Fruit fly (Drosophila melanogaster): ENCODE data around the gene Ptpa.

Gene Ptpa

dm6 chr2L:3338566-3339215 is 38.1 kb upstream of the Ptpa start (continued):
- TF ChIP-seq Dref (GFP tag; IDR thresholded peaks at IDR 0.05) (no peak), Kr (GFP tag; optimal IDR thresholded peaks at IDR 0.05) (no peak), sim (GFP tag; IDR thresholded peaks at IDR 0.05) (peak; percentile 68), usp (GFP tag; optimal IDR thresholded peaks at IDR 0.05) (no peak), B-H2 (GFP tag; optimal IDR thresholded peaks at IDR 0.05) (no peak), CG6765 (GFP tag; optimal IDR thresholded peaks at IDR 0.05) (no peak), Neu2 (GFP tag; optimal IDR thresholded peaks at IDR 0.05; ENCODE audit: borderline replicate concordance) (no peak), CG14441 (GFP tag; IDR thresholded peaks at IDR 0.05) (0 out of 2 replicates have a peak, but pooled peaks have one; percentile 51), CG2678 (tag; optimal IDR thresholded peaks at IDR 0.05) (peak; percentile 79), CG1602 (GFP tag; optimal IDR thresholded peaks at IDR 0.05) (peak; percentile 86), Bdp1 (GFP tag; optimal IDR thresholded peaks at IDR 0.05) (peak; percentile 70), maf-S (GFP tag; optimal IDR thresholded peaks at IDR 0.05) (peak; percentile 52), CG18764 (GFP tag; optimal IDR thresholded peaks at IDR 0.05) (peak; percentile 85), Vsx1 (GFP tag; optimal IDR thresholded peaks at IDR 0.05) (peak; percentile 54), tin (GFP tag; optimal IDR thresholded peaks at IDR 0.05) (peak; percentile 85), E2f1 (GFP tag; IDR thresholded peaks at IDR 0.05) (peak; percentile 70), fd3F (GFP tag; optimal IDR thresholded peaks at IDR 0.05) (no peak), CG3065 (GFP tag; optimal IDR thresholded peaks at IDR 0.05) (peak; percentile 61), gcm2 (GFP tag; optimal IDR thresholded peaks at IDR 0.05) (no peak), CG6654 (GFP tag; optimal IDR thresholded peaks at IDR 0.05) (peak; percentile 73), CG18011 (GFP tag; optimal IDR thresholded peaks at IDR 0.05) (no peak), CG33213 (GFP tag; optimal IDR thresholded peaks at IDR 0.05) (peak; percentile 75), CG14860 (GFP tag; IDR thresholded peaks at IDR 0.05; ENCODE audit: partially characterized antibody) (no peak), CG12769 (tag; optimal IDR thresholded peaks at IDR 0.05) (no peak), CG14965 (GFP tag; optimal IDR thresholded peaks at IDR 0.05; ENCODE audit: borderline replicate concordance) (peak; percentile 7), Asciz (GFP tag; optimal IDR thresholded peaks at IDR 0.05) (peak; percentile 77), Camta (GFP tag; optimal IDR thresholded peaks at IDR 0.05) (peak; percentile 87), YL-1 (GFP tag; optimal IDR thresholded peaks at IDR 0.05) (no peak), row (GFP tag; IDR thresholded peaks at IDR 0.05) (peak; percentile 86), ci (GFP tag; IDR thresholded peaks at IDR 0.05) (peak; percentile 94), klu (GFP tag; IDR thresholded peaks at IDR 0.05) (no peak), abd-A (tag; optimal IDR thresholded peaks at IDR 0.05) (no peak), Pdp1 (GFP tag; optimal IDR thresholded peaks at IDR 0.05) (peak; percentile 3 to 78), so (GFP tag; IDR thresholded peaks at IDR 0.05) (peak; percentile 45; the same call in 1 of the 3 replicates), ERR (GFP tag; optimal IDR thresholded peaks at IDR 0.05) (peak; percentile 33), zen2 (GFP tag; IDR thresholded peaks at IDR 0.05; ENCODE audit: partially characterized antibody) (no peak), CG12071 (GFP tag; optimal IDR thresholded peaks at IDR 0.05) (peak; percentile 38), CG8089 (GFP tag; optimal IDR thresholded peaks at IDR 0.05) (peak; percentile 90), CG18262 (tag; optimal IDR thresholded peaks at IDR 0.05) (peak; percentile 91), br (optimal IDR thresholded peaks at IDR 0.05) (no peak), sens-2 (GFP tag; IDR thresholded peaks at IDR 0.05) (peak; percentile 42; the same call in 1 of the 2 replicates), ftz-f1 (GFP tag; optimal IDR thresholded peaks at IDR 0.05) (no peak), CG12299 (tag; optimal IDR thresholded peaks at IDR 0.05) (no peak), Awh (GFP tag; IDR thresholded peaks at IDR 0.05) (peak; percentile 86), CG11504 (tag; optimal IDR thresholded peaks at IDR 0.05) (no peak), CG13424 (tag; optimal IDR thresholded peaks at IDR 0.05) (peak; percentile 68), NC2β (GFP tag; optimal IDR thresholded peaks at IDR 0.05) (peak; percentile 90), Fer2 (tag; optimal IDR thresholded peaks at IDR 0.05) (no peak), H15 (GFP tag; IDR thresholded peaks at IDR 0.05) (peak; percentile 83; the same call in 2 of the 3 replicates), CG31224 (GFP tag; IDR thresholded peaks at IDR 0.05) (no peak)
